Fruit fly (Drosophila melanogaster) whole organism, embryonic: ENCODE results near the gene heix.

Experiments used
- ATbp ChIP-seq: fragments of 200-800 bp; sonication (Bioruptor generic); optimal IDR thresholded peaks from 2 replicates; lab custom pipeline; 2017; ENCODE audit warnings: missing biosample characterization, mild to moderate bottlenecking, missing genetic modification characterization, missing genetic modification reagents
- Ada2b ChIP-seq: fragments of 200-800 bp; sonication (Bioruptor generic); IDR thresholded peaks from 2 replicates; pipeline ENCODE4 v1.3.6; 2022; ENCODE audit warnings: missing biosample characterization, missing genetic modification characterization
- Atf3 ChIP-seq: fragments of 200-800 bp; sonication (Bioruptor generic); optimal IDR thresholded peaks from 3 replicates; lab custom pipeline; 2016; ENCODE audit warnings: missing biosample characterization, missing genetic modification characterization
- C15 ChIP-seq: fragments of 200-800 bp; sonication (Bioruptor generic); IDR thresholded peaks from 3 replicates; pipeline ENCODE4 v1.3.6; 2022; ENCODE audit warnings: missing biosample characterization, missing genetic modification characterization
- CG10274 ChIP-seq: fragments of 200-800 bp; sonication (Bioruptor generic); optimal IDR thresholded peaks from 3 replicates; lab custom pipeline; 2017; ENCODE audit warnings: missing biosample characterization, mild to moderate bottlenecking, missing genetic modification characterization
- CG11247 ChIP-seq: fragments of 200-800 bp; sonication (Bioruptor generic); IDR thresholded peaks from 2 replicates; pipeline ENCODE4 v1.3.6; 2022; ENCODE audit warnings: missing biosample characterization, missing genetic modification characterization
- CG11398 ChIP-seq: fragments of 200-800 bp; sonication (Bioruptor generic); optimal IDR thresholded peaks from 2 replicates; lab custom pipeline; 2016; ENCODE audit warnings: missing biosample characterization, missing genetic modification characterization
- CG11504 ChIP-seq: fragments of 200-800 bp; sonication (Bioruptor generic); optimal IDR thresholded peaks from 3 replicates; lab custom pipeline; 2019; ENCODE audit warnings: missing biosample characterization, mild to moderate bottlenecking, missing genetic modification characterization, moderate library complexity
- CG13296 ChIP-seq: fragments of 200-800 bp; sonication (Bioruptor generic); optimal IDR thresholded peaks from 3 replicates; lab custom pipeline; 2018; ENCODE audit warnings: missing biosample characterization, mild to moderate bottlenecking, missing genetic modification characterization
- CG14441 ChIP-seq: fragments of 200-800 bp; sonication (Bioruptor generic); IDR thresholded peaks from 2 replicates; pipeline ENCODE4 v1.3.6; 2022; ENCODE audit warnings: missing biosample characterization, missing genetic modification characterization
- CG1529 ChIP-seq: fragments of 200-800 bp; sonication (Bioruptor generic); optimal IDR thresholded peaks from 3 replicates; lab custom pipeline; 2018; ENCODE audit warnings: missing biosample characterization, missing genetic modification characterization
- CG17802 ChIP-seq: fragments of 200-800 bp; sonication (Bioruptor generic); optimal IDR thresholded peaks from 2 replicates; lab custom pipeline; 2018; ENCODE audit warnings: missing biosample characterization, mild to moderate bottlenecking, missing genetic modification characterization, moderate library complexity
- CG18476 ChIP-seq: fragments of 200-800 bp; sonication (Bioruptor generic); optimal IDR thresholded peaks from 2 replicates; lab custom pipeline; 2016; ENCODE audit warnings: missing biosample characterization, mild to moderate bottlenecking, missing genetic modification characterization
- CG2712 ChIP-seq: fragments of 200-800 bp; optimal IDR thresholded peaks from 3 replicates; lab custom pipeline; 2019; ENCODE audit warnings: missing biosample characterization, mild to moderate bottlenecking, missing genetic modification characterization, moderate library complexity
- CG32772 ChIP-seq: fragments of 200-800 bp; sonication (Bioruptor generic); IDR thresholded peaks from 2 replicates; pipeline ENCODE4 v1.3.6; 2022; ENCODE audit warnings: missing biosample characterization, missing genetic modification characterization
- CG33213 ChIP-seq: fragments of 200-800 bp; sonication (Bioruptor generic); optimal IDR thresholded peaks from 3 replicates; lab custom pipeline; 2016; ENCODE audit warnings: missing biosample characterization, missing genetic modification characterization
- CG4617 ChIP-seq: fragments of 200-800 bp; sonication (Bioruptor generic); optimal IDR thresholded peaks from 3 replicates; lab custom pipeline; 2016; ENCODE audit warnings: missing biosample characterization, missing genetic modification characterization, borderline replicate concordance
- CG7372 ChIP-seq: fragments of 200-800 bp; sonication (Bioruptor generic); IDR thresholded peaks from 2 replicates; pipeline ENCODE4 v1.3.6; 2022; ENCODE audit warnings: missing biosample characterization, missing genetic modification characterization
- CG7745 ChIP-seq: fragments of 200-800 bp; sonication (Bioruptor generic); optimal IDR thresholded peaks from 2 replicates; lab custom pipeline; 2018; ENCODE audit warnings: missing biosample characterization, mild to moderate bottlenecking, missing genetic modification characterization, moderate library complexity
- CG7963 ChIP-seq: fragments of 200-800 bp; sonication (Bioruptor generic); IDR thresholded peaks from 3 replicates; pipeline ENCODE4 v1.3.6; 2022; ENCODE audit warnings: missing biosample characterization, missing genetic modification characterization; ENCODE audit not compliant: partially characterized antibody
- CG9797 ChIP-seq: fragments of 200-800 bp; sonication (Bioruptor generic); optimal IDR thresholded peaks from 3 replicates; lab custom pipeline; 2018; ENCODE audit warnings: missing biosample characterization, mild to moderate bottlenecking, missing genetic modification characterization
- CHES-1-like ChIP-seq: fragments of 200-800 bp; sonication (Bioruptor generic); optimal IDR thresholded peaks from 2 replicates; lab custom pipeline; 2016; ENCODE audit warnings: missing biosample characterization, missing genetic modification characterization
- CkIIα-i1 ChIP-seq: fragments of 200-800 bp; sonication (Bioruptor generic); IDR thresholded peaks from 2 replicates; pipeline ENCODE4 v1.3.6; 2022; ENCODE audit warnings: missing biosample characterization, missing genetic modification characterization
- ERR ChIP-seq: fragments of 200-800 bp; sonication (Bioruptor generic); optimal IDR thresholded peaks from 2 replicates; lab custom pipeline; 2016; ENCODE audit warnings: missing biosample characterization, missing genetic modification characterization
- Eip74EF ChIP-seq, 2 experiments: fragments of 200-800 bp in 1 of 2; fragments of >200 bp in 1 of 2; sonication (Bioruptor generic) in 1 of 2; optimal IDR thresholded peaks; 2 replicates each; lab custom pipeline; 2017 to 2019; ENCODE audit warnings: missing biosample characterization in 2 of 2, missing genetic modification characterization in 2 of 2, mild to moderate bottlenecking in 1 of 2, moderate library complexity in 1 of 2
- Ets65A ChIP-seq: fragments of 200-800 bp; sonication (Bioruptor generic); peaks from one replicate; lab custom pipeline; 2016; ENCODE audit warnings: missing biosample characterization, missing genetic modification characterization
- GATAe ChIP-seq: fragments of 200-800 bp; sonication (Bioruptor generic); conservative IDR thresholded peaks from 2 replicates; pipeline ENCODE4 v1.3.6; 2022; ENCODE audit warnings: missing biosample characterization, missing genetic modification characterization
- HLH3B ChIP-seq: fragments of 200-800 bp; sonication (Bioruptor generic); IDR thresholded peaks from 2 replicates; pipeline ENCODE4 v1.3.6; 2022; ENCODE audit warnings: missing biosample characterization, missing genetic modification characterization
- NC2β ChIP-seq: fragments of 200-800 bp; sonication (Bioruptor generic); optimal IDR thresholded peaks from 2 replicates; lab custom pipeline; 2016; ENCODE audit warnings: missing biosample characterization, missing genetic modification characterization
- NK7.1 ChIP-seq: fragments of 200-800 bp; sonication (Bioruptor generic); optimal IDR thresholded peaks from 3 replicates; lab custom pipeline; 2016; ENCODE audit warnings: missing biosample characterization, missing genetic modification characterization
- Opbp ChIP-seq: fragments of 200-800 bp; sonication (Bioruptor generic); IDR thresholded peaks from 3 replicates; pipeline ENCODE4 v1.3.6; 2022; ENCODE audit warnings: missing biosample characterization, missing genetic modification characterization; ENCODE audit not compliant: partially characterized antibody
- Rfx ChIP-seq: fragments of 200-800 bp; sonication (Bioruptor generic); IDR thresholded peaks from 2 replicates; pipeline ENCODE4 v1.3.6; 2022; ENCODE audit warnings: missing biosample characterization, missing genetic modification characterization
- Scr ChIP-seq: fragments of 200-800 bp; sonication (Bioruptor generic); IDR thresholded peaks from 2 replicates; pipeline ENCODE4 v1.3.6; 2022; ENCODE audit warnings: missing biosample characterization, missing genetic modification characterization; ENCODE audit not compliant: partially characterized antibody
- ara ChIP-seq: fragments of 200-800 bp; sonication (Bioruptor generic); IDR thresholded peaks from 2 replicates; pipeline ENCODE4 v1.3.6; 2022; ENCODE audit warnings: missing biosample characterization, missing genetic modification characterization
- ato ChIP-seq: fragments of 200-800 bp; sonication (Bioruptor generic); IDR thresholded peaks from 2 replicates; pipeline ENCODE4 v1.3.6; 2022; ENCODE audit warnings: missing biosample characterization, missing genetic modification characterization; ENCODE audit not compliant: partially characterized antibody
- chm ChIP-seq: fragments of 200-800 bp; sonication (Bioruptor generic); IDR thresholded peaks from 2 replicates; pipeline ENCODE4 v1.3.6; 2022; ENCODE audit warnings: missing biosample characterization, missing genetic modification characterization
- corto ChIP-seq: fragments of 200-800 bp; sonication (Bioruptor generic); optimal IDR thresholded peaks from 2 replicates; lab custom pipeline; 2016; ENCODE audit warnings: missing biosample characterization, mild to moderate bottlenecking, missing genetic modification characterization, moderate library complexity
- kay ChIP-seq: fragments of 200-800 bp; sonication (Bioruptor generic); optimal IDR thresholded peaks from 2 replicates; lab custom pipeline; 2016; ENCODE audit warnings: missing biosample characterization, missing genetic modification characterization
- nmo ChIP-seq: fragments of 200-800 bp; sonication (Bioruptor generic); optimal IDR thresholded peaks from 2 replicates; lab custom pipeline; 2018; ENCODE audit warnings: missing biosample characterization, mild to moderate bottlenecking, missing genetic modification characterization, moderate library complexity
- org-1 ChIP-seq: fragments of 200-800 bp; sonication (Bioruptor generic); optimal IDR thresholded peaks from 2 replicates; lab custom pipeline; 2017; ENCODE audit warnings: missing biosample characterization, missing genetic modification characterization
- pan ChIP-seq, 4 experiments: fragments of >200 bp in 3 of 4; fragments of 200-800 bp in 1 of 4; sonication (Bioruptor generic) in 1 of 4; optimal IDR thresholded peaks in 3 of 4; IDR thresholded peaks in 1 of 4; 2 replicates each; pipeline versions ENCODE4 v1.3.6 to Lab custom; 2017 to 2022; ENCODE audit warnings: missing biosample characterization in 2 of 4, missing genetic modification characterization in 2 of 4, mixed read lengths in 1 of 4
- repo ChIP-seq: fragments of 200-800 bp; sonication (Bioruptor generic); optimal IDR thresholded peaks from 2 replicates; lab custom pipeline; 2016; ENCODE audit warnings: missing biosample characterization, missing genetic modification characterization
- rib ChIP-seq: fragments of 200-800 bp; sonication (Bioruptor generic); IDR thresholded peaks from 2 replicates; pipeline ENCODE4 v1.3.6; 2022; ENCODE audit warnings: missing biosample characterization, missing genetic modification characterization
- row ChIP-seq: fragments of 200-800 bp; sonication (Bioruptor generic); IDR thresholded peaks from 3 replicates; pipeline ENCODE4 v1.3.6; 2022; ENCODE audit warnings: missing biosample characterization, missing genetic modification characterization
- scrt ChIP-seq: fragments of 200-800 bp; sonication (Bioruptor generic); optimal IDR thresholded peaks from 2 replicates; lab custom pipeline; 2018; ENCODE audit warnings: missing biosample characterization, mild to moderate bottlenecking, missing genetic modification characterization, moderate library complexity
- so ChIP-seq: fragments of 200-800 bp; sonication (Bioruptor generic); IDR thresholded peaks from 3 replicates; pipeline ENCODE4 v1.3.6; 2022; ENCODE audit warnings: missing biosample characterization, missing genetic modification characterization
- sr ChIP-seq: fragments of 200-800 bp; sonication (Bioruptor generic); IDR thresholded peaks from 3 replicates; pipeline ENCODE4 v1.3.6; 2022; ENCODE audit warnings: missing biosample characterization, missing genetic modification characterization
- sug ChIP-seq: fragments of 200-800 bp; optimal IDR thresholded peaks from 2 replicates; lab custom pipeline; 2019; ENCODE audit warnings: missing biosample characterization, mild to moderate bottlenecking, missing genetic modification characterization, moderate library complexity
- trem ChIP-seq: fragments of 200-800 bp; optimal IDR thresholded peaks from 3 replicates; lab custom pipeline; 2019; ENCODE audit warnings: missing biosample characterization, mild to moderate bottlenecking, missing genetic modification characterization, moderate library complexity

heix gene

DNA sequence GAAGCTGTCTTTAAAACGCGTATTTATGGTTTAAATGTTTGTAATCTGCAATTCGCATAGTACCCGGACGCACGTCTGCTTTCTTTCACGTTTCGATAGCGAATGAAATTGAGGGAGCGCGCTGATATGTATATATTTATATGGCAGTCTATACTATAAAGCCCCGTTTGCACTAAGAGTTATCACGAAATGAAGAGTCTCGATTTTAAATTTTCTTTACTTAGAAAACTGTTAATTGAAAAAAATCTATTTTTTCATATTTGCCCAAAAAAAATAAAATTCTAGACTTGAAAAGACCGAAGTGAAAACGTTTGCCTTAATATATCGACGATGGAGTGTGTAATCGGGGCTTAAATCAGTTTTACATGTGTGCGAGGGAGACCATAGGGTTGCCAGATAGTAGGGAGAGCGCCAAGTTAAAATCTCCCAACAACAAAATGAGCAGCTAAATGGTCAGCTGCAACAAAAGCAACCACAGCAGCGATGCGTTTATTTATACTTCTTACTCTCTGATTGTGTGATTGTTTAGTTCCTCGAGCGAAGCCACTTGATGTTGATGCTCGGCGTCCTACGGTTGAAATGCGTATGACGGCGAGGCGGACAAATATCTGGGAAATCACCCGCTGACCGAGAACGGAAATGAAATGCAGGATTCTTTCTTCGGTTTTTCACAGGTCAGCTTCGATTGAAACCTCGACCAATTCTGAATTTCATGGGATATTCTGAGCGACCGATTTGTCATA is 26.0 kb upstream of the heix start, which contains the start of gene cact (continued):
- TF ChIP-seq CG32772 (peak; percentile 89), corto (GFP tag; lab: Kevin White, UChicago) (peak; percentile 78), chm (GFP tag; lab: Robert Waterston, UW) (peak; percentile 66), ato (no peak), row (peak; percentile 98), CG33213 (GFP tag; lab: Kevin White, UChicago) (peak; percentile 93), Ets65A (peak; percentile 99), Ada2b (peak; percentile 87), CG13296 (GFP tag; lab: Kevin White, UChicago) (peak; percentile 85), CG9797 (GFP tag; lab: Kevin White, UChicago) (peak; percentile 67), nmo (GFP tag; lab: Kevin White, UChicago) (peak; percentile 94), CG7963 (GFP tag; lab: Robert Waterston, UW) (no peak), trem (tag; lab: Kevin White, UChicago) (peak; percentile 94), CG11504 (tag; lab: Kevin White, UChicago) (peak; percentile 91), CG18476 (GFP tag; lab: Kevin White, UChicago) (peak; percentile 88), CG4617 (GFP tag; lab: Kevin White, UChicago) (peak; percentile 41), C15 (GFP tag; lab: Robert Waterston, UW) (0 out of 3 replicates have a peak, but pooled peaks have one; percentile 53), ERR (GFP tag; lab: Kevin White, UChicago) (peak; percentile 90), CG7372 (GFP tag; lab: Robert Waterston, UW) (peak; percentile 84), CHES-1-like (GFP tag; lab: Kevin White, UChicago) (peak; percentile 96), Scr (GFP tag; lab: Robert Waterston, UW) (peak; percentile 69), CG7745 (tag; lab: Kevin White, UChicago) (peak; percentile 15), Eip74EF (GFP tag; optimal IDR thresholded peaks at IDR 0.05; lab: Kevin White, UChicago) (peak in 1 of 2 experiments; percentile 80), CkIIα-i1 (peak; percentile 38; the same call in 1 of the 2 replicates), Atf3 (GFP tag; lab: Kevin White, UChicago) (peak; percentile 91), HLH3B (GFP tag; lab: Robert Waterston, UW) (peak; percentile 89), CG11247 (GFP tag; lab: Robert Waterston, UW) (peak; percentile 85), rib (peak; percentile 66), CG10274 (GFP tag; lab: Kevin White, UChicago) (peak; percentile 4), sug (tag; lab: Kevin White, UChicago) (peak; percentile 88), NK7.1 (GFP tag; lab: Kevin White, UChicago) (peak; percentile 85)

DNA sequence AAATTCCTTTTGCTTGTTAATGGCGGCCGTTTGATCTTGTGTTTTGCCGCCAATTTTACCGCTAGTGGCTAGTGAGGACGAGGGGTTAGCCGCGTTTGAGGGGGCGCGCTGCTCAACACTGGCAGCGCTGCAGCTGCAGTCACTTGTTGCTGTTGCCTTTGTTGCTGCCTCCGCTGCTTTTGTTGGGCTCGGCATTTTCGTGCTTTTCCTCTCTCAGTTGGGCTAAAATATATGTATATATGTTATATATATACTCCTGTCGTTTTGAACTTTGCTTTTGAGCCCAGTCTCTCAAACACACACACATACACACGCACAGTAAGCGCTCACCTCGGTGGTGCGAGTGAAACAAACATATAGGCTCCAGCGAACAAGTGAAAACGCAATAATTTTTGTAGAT is 25.2 kb upstream of the heix start:
- TF ChIP-seq sr (GFP tag; lab: Robert Waterston, UW) (0 out of 3 replicates have a peak, but pooled peaks have one; percentile 8), so (GFP tag; lab: Robert Waterston, UW) (0 out of 3 replicates have a peak, but pooled peaks have one; percentile 25), CG17802 (tag; lab: Kevin White, UChicago) (no peak), NC2β (no peak), ATbp (GFP tag; lab: Kevin White, UChicago) (peak; percentile 5), org-1 (no peak), scrt (peak; percentile 82), kay (GFP tag; lab: Kevin White, UChicago) (no peak), HLH3B (GFP tag; lab: Robert Waterston, UW) (peak; percentile 7; the same call in 1 of the 2 replicates), CG11398 (GFP tag; lab: Kevin White, UChicago) (no peak), CG1529 (GFP tag; lab: Kevin White, UChicago) (no peak), CG14441 (GFP tag; lab: Robert Waterston, UW) (no peak), GATAe (no peak), Rfx (GFP tag; lab: Robert Waterston, UW) (0 out of 2 replicates have a peak, but pooled peaks have one; percentile 27), pan (optimal IDR thresholded peaks at IDR 0.05; lab: Kevin White, UChicago) (no peak), pan (GFP tag; optimal IDR thresholded peaks at IDR 0.05 in 1 of 2, IDR thresholded peaks at IDR 0.05 in 1 of 2) (peak in 1 of 2 experiments; percentile 74), CG2712 (tag; lab: Kevin White, UChicago) (no peak), Opbp (GFP tag; lab: Robert Waterston, UW) (no peak; the same call in 2 of the 3 replicates), repo (GFP tag; lab: Kevin White, UChicago) (no peak), ara (peak; percentile 54)
